Fruit fly (Drosophila melanogaster) whole organism, embryonic: Measurements from ENCODE around the gene Helz.

Source experiments
- B-H1 ChIP-seq: fragments of 200-800 bp; sonication (Bioruptor generic); IDR thresholded peaks from 3 replicates; pipeline ENCODE4 v1.3.6; 2022; ENCODE audit warnings: missing biosample characterization, missing genetic modification characterization
- CG10654 ChIP-seq: fragments of 200-800 bp; sonication (Bioruptor generic); optimal IDR thresholded peaks from 2 replicates; lab custom pipeline; 2016; ENCODE audit warnings: missing biosample characterization, missing genetic modification characterization
- CG11085 ChIP-seq: fragments of 200-800 bp; sonication (Bioruptor generic); IDR thresholded peaks from 2 replicates; pipeline ENCODE4 v1.3.6; 2022; ENCODE audit warnings: missing biosample characterization, missing genetic modification characterization
- CG11247 ChIP-seq: fragments of 200-800 bp; sonication (Bioruptor generic); IDR thresholded peaks from 2 replicates; pipeline ENCODE4 v1.3.6; 2022; ENCODE audit warnings: missing biosample characterization, missing genetic modification characterization
- CG12769 ChIP-seq: fragments of 200-800 bp; sonication (Bioruptor generic); optimal IDR thresholded peaks from 2 replicates; lab custom pipeline; 2019; ENCODE audit warnings: missing biosample characterization, mild to moderate bottlenecking, missing genetic modification characterization, moderate library complexity
- CG12942 ChIP-seq: fragments of 200-800 bp; sonication (Bioruptor generic); optimal IDR thresholded peaks from 3 replicates; lab custom pipeline; 2016; ENCODE audit warnings: missing biosample characterization, missing genetic modification characterization
- CG14441 ChIP-seq: fragments of 200-800 bp; sonication (Bioruptor generic); IDR thresholded peaks from 2 replicates; pipeline ENCODE4 v1.3.6; 2022; ENCODE audit warnings: missing biosample characterization, missing genetic modification characterization
- CG17186 ChIP-seq: fragments of 200-800 bp; sonication (Bioruptor generic); optimal IDR thresholded peaks from 3 replicates; lab custom pipeline; 2017; ENCODE audit warnings: missing biosample characterization, missing genetic modification reagents, missing genetic modification characterization
- CG18262 ChIP-seq: fragments of 200-800 bp; optimal IDR thresholded peaks from 3 replicates; lab custom pipeline; 2019; ENCODE audit warnings: missing biosample characterization, mild to moderate bottlenecking, missing genetic modification characterization, moderate library complexity
- CG2889 ChIP-seq: fragments of 200-800 bp; sonication (Bioruptor generic); IDR thresholded peaks from 3 replicates; pipeline ENCODE4 v1.3.6; 2022; ENCODE audit warnings: missing biosample characterization, missing genetic modification characterization
- CG32532 ChIP-seq: fragments of 200-800 bp; sonication (Bioruptor generic); IDR thresholded peaks from 2 replicates; pipeline ENCODE4 v1.3.6; 2022; ENCODE audit warnings: missing biosample characterization, missing genetic modification characterization
- CG32767 ChIP-seq: fragments of 200-800 bp; sonication (Bioruptor generic); IDR thresholded peaks from 2 replicates; pipeline ENCODE4 v1.3.6; 2022; ENCODE audit warnings: missing biosample characterization, missing genetic modification characterization
- CG32772 ChIP-seq: fragments of 200-800 bp; sonication (Bioruptor generic); IDR thresholded peaks from 2 replicates; pipeline ENCODE4 v1.3.6; 2022; ENCODE audit warnings: missing biosample characterization, missing genetic modification characterization
- CG3407 ChIP-seq: fragments of 200-800 bp; sonication (Bioruptor generic); optimal IDR thresholded peaks from 2 replicates; lab custom pipeline; 2018; ENCODE audit warnings: missing biosample characterization, mild to moderate bottlenecking, missing genetic modification characterization
- CG3995 ChIP-seq: fragments of 200-800 bp; sonication (Bioruptor generic); optimal IDR thresholded peaks from 3 replicates; lab custom pipeline; 2016; ENCODE audit warnings: missing biosample characterization, missing genetic modification characterization
- CG4404 ChIP-seq: fragments of 200-800 bp; sonication (Bioruptor generic); IDR thresholded peaks from 2 replicates; pipeline ENCODE4 v1.3.6; 2022; ENCODE audit warnings: missing biosample characterization, missing genetic modification characterization
- CG4820 ChIP-seq: fragments of 200-800 bp; sonication (Bioruptor generic); optimal IDR thresholded peaks from 3 replicates; lab custom pipeline; 2016; ENCODE audit warnings: missing biosample characterization, missing genetic modification characterization
- CG6765 ChIP-seq: fragments of 200-800 bp; sonication (Bioruptor generic); optimal IDR thresholded peaks from 3 replicates; lab custom pipeline; 2017; ENCODE audit warnings: missing biosample characterization, mild to moderate bottlenecking, missing genetic modification characterization
- CG6813 ChIP-seq: fragments of 200-800 bp; sonication (Bioruptor generic); optimal IDR thresholded peaks from 2 replicates; lab custom pipeline; 2017; ENCODE audit warnings: missing biosample characterization, missing genetic modification characterization, mild to moderate bottlenecking, moderate library complexity, missing genetic modification reagents
- CG8281 ChIP-seq: fragments of 200-800 bp; sonication (Bioruptor generic); optimal IDR thresholded peaks from 2 replicates; lab custom pipeline; 2018; ENCODE audit warnings: missing biosample characterization, mild to moderate bottlenecking, missing genetic modification characterization, moderate library complexity
- Drgx ChIP-seq: fragments of 200-800 bp; sonication (Bioruptor generic); IDR thresholded peaks from 2 replicates; pipeline ENCODE4 v1.3.6; 2022; ENCODE audit warnings: missing biosample characterization, missing genetic modification characterization
- E2f1 ChIP-seq: fragments of 200-800 bp; sonication (Bioruptor generic); IDR thresholded peaks from 2 replicates; pipeline ENCODE4 v1.3.6; 2022; ENCODE audit warnings: missing biosample characterization, missing genetic modification characterization
- Ets65A ChIP-seq: fragments of 200-800 bp; sonication (Bioruptor generic); peaks from one replicate; lab custom pipeline; 2016; ENCODE audit warnings: missing biosample characterization, missing genetic modification characterization
- Gsc ChIP-seq: fragments of 200-800 bp; sonication (Bioruptor generic); IDR thresholded peaks from 2 replicates; pipeline ENCODE4 v1.3.6; 2022; ENCODE audit warnings: missing biosample characterization, missing genetic modification characterization
- HmgZ ChIP-seq: fragments of 200-800 bp; sonication (Bioruptor generic); optimal IDR thresholded peaks from 2 replicates; lab custom pipeline; 2018; ENCODE audit warnings: missing biosample characterization, mild to moderate bottlenecking, missing genetic modification characterization
- Hr3 ChIP-seq: fragments of 200-800 bp; sonication (Bioruptor generic); optimal IDR thresholded peaks from 3 replicates; lab custom pipeline; 2016; ENCODE audit warnings: missing biosample characterization, missing genetic modification characterization
- Mad ChIP-seq: fragments of 200-800 bp; sonication (Bioruptor generic); optimal IDR thresholded peaks from 2 replicates; lab custom pipeline; 2016; ENCODE audit warnings: missing biosample characterization, missing genetic modification characterization
- Mrtf ChIP-seq: fragments of 200-800 bp; sonication (Bioruptor generic); IDR thresholded peaks from 3 replicates; pipeline ENCODE4 v1.3.6; 2022; ENCODE audit warnings: missing biosample characterization, missing genetic modification characterization
- Pdp1 ChIP-seq, 2 experiments: fragments of 200-800 bp; sonication (Bioruptor generic); optimal IDR thresholded peaks; 3 replicates each; lab custom pipeline; 2016; ENCODE audit warnings: missing biosample characterization in 2 of 2, missing genetic modification characterization in 2 of 2, mild to moderate bottlenecking in 1 of 2, moderate library complexity in 1 of 2
- Ptx1 ChIP-seq: fragments of 200-800 bp; sonication (Bioruptor generic); IDR thresholded peaks from 2 replicates; pipeline ENCODE4 v1.3.6; 2022; ENCODE audit warnings: missing biosample characterization, missing genetic modification characterization
- Ravus ChIP-seq: fragments of 200-800 bp; sonication (Bioruptor generic); IDR thresholded peaks from 2 replicates; pipeline ENCODE4 v1.3.6; 2022; ENCODE audit warnings: missing biosample characterization, missing genetic modification characterization
- TFAM ChIP-seq: fragments of 200-800 bp; sonication (Bioruptor generic); optimal IDR thresholded peaks from 2 replicates; lab custom pipeline; 2017; ENCODE audit warnings: missing biosample characterization, missing genetic modification characterization, inconsistent platforms
- ash1 ChIP-seq: fragments of 200-800 bp; sonication (Bioruptor generic); optimal IDR thresholded peaks from 2 replicates; lab custom pipeline; 2018; ENCODE audit warnings: missing biosample characterization, mild to moderate bottlenecking, missing genetic modification characterization
- disco-r ChIP-seq: fragments of 200-800 bp; sonication (Bioruptor generic); optimal IDR thresholded peaks from 2 replicates; lab custom pipeline; 2016; ENCODE audit warnings: missing biosample characterization, missing genetic modification characterization
- gfzf ChIP-seq: fragments of 200-800 bp; sonication (Bioruptor generic); optimal IDR thresholded peaks from 2 replicates; lab custom pipeline; 2016; ENCODE audit warnings: missing biosample characterization, mild to moderate bottlenecking, missing genetic modification characterization, moderate library complexity
- gsb ChIP-seq: fragments of 200-800 bp; sonication (Bioruptor generic); IDR thresholded peaks from 2 replicates; pipeline ENCODE4 v1.3.6; 2022; ENCODE audit warnings: missing biosample characterization, missing genetic modification characterization
- kni ChIP-seq: fragments of 200-800 bp; sonication (Bioruptor generic); optimal IDR thresholded peaks from 3 replicates; lab custom pipeline; 2017; ENCODE audit warnings: mild to moderate bottlenecking, missing biosample characterization, missing genetic modification reagents, missing genetic modification characterization
- lab ChIP-seq: fragments of 200-800 bp; sonication (Bioruptor generic); optimal IDR thresholded peaks from 3 replicates; lab custom pipeline; 2017; ENCODE audit warnings: missing biosample characterization, missing genetic modification characterization, mild to moderate bottlenecking, moderate library complexity, missing genetic modification reagents
- lbe ChIP-seq: fragments of 200-800 bp; sonication (Bioruptor generic); optimal IDR thresholded peaks from 2 replicates; lab custom pipeline; 2016; ENCODE audit warnings: missing biosample characterization, mild to moderate bottlenecking, missing genetic modification characterization
- mam ChIP-seq: fragments of 200-800 bp; sonication (Bioruptor generic); optimal IDR thresholded peaks from 3 replicates; lab custom pipeline; 2016; ENCODE audit warnings: missing biosample characterization, missing genetic modification characterization
- mirr ChIP-seq: fragments of 200-800 bp; sonication (Bioruptor generic); optimal IDR thresholded peaks from 3 replicates; lab custom pipeline; 2018; ENCODE audit warnings: missing biosample characterization, mild to moderate bottlenecking, missing genetic modification characterization
- nom ChIP-seq: fragments of 200-800 bp; sonication (Bioruptor generic); optimal IDR thresholded peaks from 2 replicates; lab custom pipeline; 2017; ENCODE audit warnings: missing biosample characterization, missing genetic modification characterization, mild to moderate bottlenecking, moderate library complexity, missing genetic modification reagents
- org-1 ChIP-seq: fragments of 200-800 bp; sonication (Bioruptor generic); optimal IDR thresholded peaks from 2 replicates; lab custom pipeline; 2017; ENCODE audit warnings: missing biosample characterization, missing genetic modification characterization
- pan ChIP-seq, 4 experiments: fragments of >200 bp in 3 of 4; fragments of 200-800 bp in 1 of 4; sonication (Bioruptor generic) in 1 of 4; optimal IDR thresholded peaks in 3 of 4; IDR thresholded peaks in 1 of 4; 2 replicates each; pipeline versions ENCODE4 v1.3.6 to Lab custom; 2017 to 2022; ENCODE audit warnings: missing biosample characterization in 2 of 4, missing genetic modification characterization in 2 of 4, mixed read lengths in 1 of 4
- sima ChIP-seq: fragments of 200-800 bp; sonication (Bioruptor generic); optimal IDR thresholded peaks from 2 replicates; lab custom pipeline; 2016; ENCODE audit warnings: missing biosample characterization, missing genetic modification characterization
- slbo ChIP-seq: fragments of 200-800 bp; sonication (Bioruptor generic); IDR thresholded peaks from 2 replicates; pipeline ENCODE4 v1.3.6; 2022; ENCODE audit warnings: missing biosample characterization, missing genetic modification characterization
- unpg ChIP-seq: fragments of 200-800 bp; sonication (Bioruptor generic); optimal IDR thresholded peaks from 3 replicates; lab custom pipeline; 2018; ENCODE audit warnings: missing biosample characterization, mild to moderate bottlenecking, missing genetic modification characterization, moderate library complexity
- vnd ChIP-seq: fragments of 200-800 bp; sonication (Bioruptor generic); IDR thresholded peaks from 3 replicates; pipeline ENCODE4 v1.3.6; 2022; ENCODE audit warnings: missing biosample characterization, missing genetic modification characterization; ENCODE audit not compliant: partially characterized antibody
- zf30C ChIP-seq: fragments of 200-800 bp; sonication (Bioruptor generic); optimal IDR thresholded peaks from 3 replicates; lab custom pipeline; 2018; ENCODE audit warnings: missing biosample characterization, mild to moderate bottlenecking, missing genetic modification characterization

The Helz gene

DNA sequence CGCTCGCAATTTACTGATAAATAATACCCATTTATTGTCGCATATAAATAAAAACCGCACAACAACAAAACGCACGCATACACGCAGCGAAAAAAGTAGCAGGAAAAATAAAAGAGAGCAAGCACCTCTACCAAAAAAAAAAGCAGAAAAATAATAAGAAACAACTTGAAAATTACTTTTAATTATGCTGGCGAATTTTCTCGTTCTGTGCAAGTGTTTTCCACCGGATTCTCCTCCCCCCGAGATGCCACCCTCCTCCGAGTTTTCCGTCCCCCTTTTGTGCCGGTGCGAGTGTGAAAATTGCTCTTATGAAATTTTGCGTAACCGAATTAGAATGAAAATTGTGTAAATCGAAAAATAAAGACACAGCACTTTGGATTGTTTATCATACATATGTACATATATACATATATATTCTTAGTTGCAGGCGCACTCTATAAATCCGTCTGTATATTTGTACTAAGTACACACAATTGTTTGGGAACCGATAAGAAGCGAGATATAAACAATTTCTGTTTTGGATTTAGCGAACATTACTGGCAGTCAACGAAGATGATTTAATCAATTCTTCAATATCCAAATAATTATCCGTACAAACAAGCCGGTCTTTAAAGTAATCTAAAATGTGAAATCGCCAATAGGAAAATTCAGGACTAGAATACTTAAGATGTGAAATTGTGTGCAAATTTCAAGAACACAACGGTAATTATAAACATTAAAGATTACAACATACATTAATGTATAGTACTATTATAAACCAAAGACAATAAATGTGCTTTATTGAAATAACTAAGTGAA, 1.3 kb downstream of the Helz start (continued):
- TF ChIP-seq Gsc (no peak), HmgZ (tag; lab: Kevin White, UChicago) (no peak), ash1 (GFP tag; lab: Kevin White, UChicago) (no peak), CG6813 (GFP tag; lab: Kevin White, UChicago) (no peak), CG18262 (tag; lab: Kevin White, UChicago) (no peak), CG12942 (no peak), gsb (no peak), org-1 (GFP tag; lab: Kevin White, UChicago) (no peak), CG17186 (GFP tag; lab: Kevin White, UChicago) (no peak), Hr3 (GFP tag; lab: Kevin White, UChicago) (no peak), kni (GFP tag; lab: Kevin White, UChicago) (no peak), Ravus (GFP tag; lab: Robert Waterston, UW) (no peak), CG6765 (GFP tag; lab: Kevin White, UChicago) (no peak), TFAM (GFP tag; lab: Kevin White, UChicago) (no peak), Mrtf (no peak), CG3995 (GFP tag; lab: Kevin White, UChicago) (no peak), B-H1 (GFP tag; lab: Robert Waterston, UW) (peak; percentile 18; the same call in 1 of the 3 replicates), disco-r (GFP tag; lab: Kevin White, UChicago) (no peak), Pdp1 (GFP tag; optimal IDR thresholded peaks at IDR 0.05; lab: Kevin White, UChicago) (peak in 1 of 2 experiments; percentile 63), slbo (GFP tag; lab: Robert Waterston, UW) (peak; percentile 58), CG11247 (GFP tag; lab: Robert Waterston, UW) (no peak), gfzf (GFP tag; lab: Kevin White, UChicago) (no peak), CG10654 (GFP tag; lab: Kevin White, UChicago) (no peak), nom (GFP tag; lab: Kevin White, UChicago) (no peak), unpg (GFP tag; lab: Kevin White, UChicago) (no peak), mirr (no peak), CG32772 (GFP tag; lab: Robert Waterston, UW) (no peak), Ets65A (GFP tag; lab: Kevin White, UChicago) (no peak), CG12769 (tag; lab: Kevin White, UChicago) (no peak), sima (GFP tag; lab: Kevin White, UChicago) (no peak), CG2889 (GFP tag; lab: Robert Waterston, UW) (no peak), CG4820 (GFP tag; lab: Kevin White, UChicago) (no peak), Mad (GFP tag; lab: Kevin White, UChicago) (no peak), Ptx1 (GFP tag; lab: Robert Waterston, UW) (0 out of 2 replicates have a peak, but pooled peaks have one; percentile 17), Drgx (0 out of 2 replicates have a peak, but pooled peaks have one; percentile 18), mam (GFP tag; lab: Kevin White, UChicago) (no peak), CG8281 (tag; lab: Kevin White, UChicago) (no peak), CG3407 (no peak), CG32532 (GFP tag; lab: Robert Waterston, UW) (peak; percentile 47; the same call in 1 of the 2 replicates), lbe (GFP tag; lab: Kevin White, UChicago) (no peak), E2f1 (GFP tag; lab: Robert Waterston, UW) (no peak), CG14441 (GFP tag; lab: Robert Waterston, UW) (peak; percentile 28; the same call in 1 of the 2 replicates), zf30C (GFP tag; lab: Kevin White, UChicago) (peak; percentile 87), CG4404 (no peak), vnd (GFP tag; lab: Robert Waterston, UW) (no peak), lab (no peak), CG11085 (no peak), CG32767 (GFP tag; lab: Robert Waterston, UW) (no peak), pan (optimal IDR thresholded peaks at IDR 0.05; lab: Kevin White, UChicago) (no peak), pan (GFP tag; optimal IDR thresholded peaks at IDR 0.05 in 1 of 2, IDR thresholded peaks at IDR 0.05 in 1 of 2) (peak in 1 of 2 experiments; percentile 25)
